Worm (Caenorhabditis elegans) whole organism, mixed stage, embryonic: ENCODE measurements around the gene C05A2.4.

Experiments
- M03D4.4 ChIP-seq: sonication (generic microtip); optimal IDR thresholded peaks from 2 replicates; lab custom pipeline; 2017; ENCODE audit warnings: mild to moderate bottlenecking, missing genetic modification characterization, missing compliant biosample characterization
- bed-3 ChIP-seq: fragments of 200-800 bp; sonication (Bioruptor generic); optimal IDR thresholded peaks from 3 replicates; lab custom pipeline; 2018; ENCODE audit warnings: mild to moderate bottlenecking, missing genetic modification characterization, moderate library complexity, missing compliant biosample characterization
- blmp-1 ChIP-seq: fragments of 150-350 bp; optimal IDR thresholded peaks from 2 replicates; lab custom pipeline; 2014; ENCODE audit warnings: missing biosample characterization, missing genetic modification characterization
- ceh-43 ChIP-seq: fragments of 200-800 bp; sonication (Bioruptor generic); optimal IDR thresholded peaks from 2 replicates; lab custom pipeline; 2018; ENCODE audit warnings: mild to moderate bottlenecking, missing genetic modification characterization, moderate library complexity, missing compliant biosample characterization
- ceh-83 ChIP-seq: fragments of 200-800 bp; sonication (Bioruptor generic); optimal IDR thresholded peaks from 2 replicates; lab custom pipeline; 2018; ENCODE audit warnings: mild to moderate bottlenecking, missing genetic modification characterization, missing compliant biosample characterization
- ces-1 ChIP-seq: fragments of 150-350 bp; optimal IDR thresholded peaks from 2 replicates; lab custom pipeline; 2014; ENCODE audit warnings: missing biosample characterization, missing genetic modification reagents, missing genetic modification characterization
- cnd-1 ChIP-seq: fragments of 200-800 bp; sonication (Bioruptor generic); optimal IDR thresholded peaks from 2 replicates; lab custom pipeline; 2018; ENCODE audit warnings: mild to moderate bottlenecking, missing genetic modification characterization, missing compliant biosample characterization
- drap-1 ChIP-seq: fragments of 200-800 bp; sonication (Bioruptor generic); optimal IDR thresholded peaks from 3 replicates; lab custom pipeline; 2018; ENCODE audit warnings: mild to moderate bottlenecking, missing genetic modification characterization, missing compliant biosample characterization
- elt-1 ChIP-seq: sonication (generic microtip); optimal IDR thresholded peaks from 2 replicates; lab custom pipeline; 2017; ENCODE audit warnings: missing genetic modification characterization, mild to moderate bottlenecking, missing compliant biosample characterization, antibody characterized with exemption, moderate library complexity, borderline replicate concordance; ENCODE audit not compliant: insufficient read depth
- elt-3 ChIP-seq: fragments of 150-350 bp; optimal IDR thresholded peaks from 2 replicates; lab custom pipeline; 2014; ENCODE audit warnings: missing biosample characterization, missing genetic modification characterization
- flh-1 ChIP-seq: fragments of 200-800 bp; sonication (Bioruptor generic); optimal IDR thresholded peaks from 2 replicates; lab custom pipeline; 2018; ENCODE audit warnings: mild to moderate bottlenecking, missing genetic modification characterization, moderate library complexity, missing compliant biosample characterization
- ham-2 ChIP-seq: fragments of 200-800 bp; sonication (Bioruptor generic); optimal IDR thresholded peaks from 2 replicates; lab custom pipeline; 2018; ENCODE audit warnings: mild to moderate bottlenecking, missing genetic modification characterization, missing compliant biosample characterization
- hlh-1 ChIP-seq: fragments of 150-350 bp; optimal IDR thresholded peaks from 2 replicates; lab custom pipeline; 2014; ENCODE audit warnings: missing biosample characterization, missing genetic modification reagents, missing genetic modification characterization
- lin-13 ChIP-seq: fragments of 150-350 bp; optimal IDR thresholded peaks from 2 replicates; lab custom pipeline; 2014; ENCODE audit warnings: missing biosample characterization, missing genetic modification characterization
- lin-32 ChIP-seq: fragments of 200-800 bp; sonication (Bioruptor generic); optimal IDR thresholded peaks from 2 replicates; lab custom pipeline; 2018; ENCODE audit warnings: mild to moderate bottlenecking, missing genetic modification characterization, missing compliant biosample characterization
- lsy-2 ChIP-seq: fragments of 150-350 bp; optimal IDR thresholded peaks from 2 replicates; lab custom pipeline; 2014; ENCODE audit warnings: missing biosample characterization, missing genetic modification characterization
- mab-5 ChIP-seq: fragments of 150-350 bp; optimal IDR thresholded peaks from 2 replicates; lab custom pipeline; 2014; ENCODE audit warnings: missing biosample characterization, missing genetic modification characterization
- mep-1 ChIP-seq: fragments of 150-350 bp; optimal IDR thresholded peaks from 2 replicates; lab custom pipeline; 2017; ENCODE audit warnings: missing biosample characterization, missing genetic modification reagents, missing genetic modification characterization, inconsistent platforms
- mls-2 ChIP-seq: sonication (generic microtip); optimal IDR thresholded peaks from 2 replicates; lab custom pipeline; 2016; ENCODE audit warnings: mild to moderate bottlenecking, missing genetic modification characterization, moderate library complexity, missing compliant biosample characterization
- nhr-12 ChIP-seq: fragments of 150-350 bp; optimal IDR thresholded peaks from 2 replicates; lab custom pipeline; 2014; ENCODE audit warnings: missing biosample characterization, missing genetic modification characterization
- nhr-2 ChIP-seq: fragments of 150-350 bp; optimal IDR thresholded peaks from 2 replicates; lab custom pipeline; 2014; ENCODE audit warnings: missing biosample characterization, missing genetic modification characterization
- nhr-237 ChIP-seq: fragments of 150-350 bp; optimal IDR thresholded peaks from 2 replicates; lab custom pipeline; 2014; ENCODE audit warnings: missing biosample characterization, missing genetic modification characterization
- nhr-28 ChIP-seq: fragments of 150-350 bp; optimal IDR thresholded peaks from 2 replicates; lab custom pipeline; 2014; ENCODE audit warnings: missing biosample characterization, missing genetic modification characterization
- pha-4 ChIP-seq: fragments of 150-350 bp; optimal IDR thresholded peaks from 2 replicates; lab custom pipeline; 2018; ENCODE audit warnings: missing biosample characterization, missing genetic modification reagents, missing genetic modification characterization
- sptf-1 ChIP-seq: sonication (generic microtip); optimal IDR thresholded peaks from 2 replicates; lab custom pipeline; 2017; ENCODE audit warnings: mild to moderate bottlenecking, missing genetic modification characterization, moderate library complexity, missing compliant biosample characterization
- unc-120 ChIP-seq: sonication (generic microtip); optimal IDR thresholded peaks from 2 replicates; lab custom pipeline; 2017; ENCODE audit warnings: missing genetic modification characterization, missing compliant biosample characterization; ENCODE audit not compliant: poor library complexity, severe bottlenecking
- unc-39 ChIP-seq: fragments of 150-350 bp; optimal IDR thresholded peaks from 2 replicates; lab custom pipeline; 2014; ENCODE audit warnings: missing biosample characterization, missing genetic modification characterization
- unc-62 ChIP-seq: fragments of 150-350 bp; optimal IDR thresholded peaks from 2 replicates; lab custom pipeline; 2014; ENCODE audit warnings: missing biosample characterization, missing genetic modification reagents, missing genetic modification characterization
- zip-8 ChIP-seq: fragments of 150-350 bp; optimal IDR thresholded peaks from 2 replicates; lab custom pipeline; 2014; ENCODE audit warnings: missing biosample characterization, missing genetic modification characterization
- ztf-11 ChIP-seq: fragments of 150-350 bp; optimal IDR thresholded peaks from 2 replicates; lab custom pipeline; 2014; ENCODE audit warnings: missing biosample characterization, missing genetic modification characterization

C05A2.4 gene

DNA sequence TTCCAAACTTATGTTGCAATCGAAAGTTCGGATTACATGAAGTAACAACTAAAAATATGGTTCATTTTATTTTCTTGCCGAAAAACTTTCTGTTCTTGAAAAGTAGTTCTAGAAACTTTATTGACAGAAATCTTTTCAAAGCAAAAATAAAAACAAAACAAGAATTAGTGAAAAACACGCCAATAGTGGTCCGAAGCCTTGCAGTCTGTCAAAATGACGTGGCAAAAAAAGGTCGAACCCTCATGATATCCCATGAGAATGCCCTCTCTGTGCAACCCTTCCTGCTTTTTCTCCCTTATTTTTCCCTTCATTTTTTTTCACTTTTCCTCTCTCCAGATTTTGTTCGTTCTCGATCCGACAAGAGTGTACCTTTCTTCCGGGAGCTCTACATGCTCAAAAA lies 3.8 kb downstream of the C05A2.4 start:
- TF ChIP-seq bed-3 (GFP tag; lab: Kevin White, UChicago) (no peak), pha-4 (tag; lab: Kevin White, UChicago) (no peak), unc-120 (tag; lab: Kevin White, UChicago) (no peak), ces-1 (GFP tag; lab: Kevin White, UChicago) (no peak), nhr-237 (tag; lab: Kevin White, UChicago) (no peak), flh-1 (GFP tag; lab: Kevin White, UChicago) (no peak), zip-8 (tag; lab: Kevin White, UChicago) (no peak), ceh-83 (no peak), unc-62 (GFP tag; lab: Kevin White, UChicago) (no peak), mep-1 (tag; lab: Kevin White, UChicago) (no peak), ceh-43 (GFP tag; lab: Kevin White, UChicago) (no peak), elt-3 (tag; lab: Kevin White, UChicago) (no peak), nhr-2 (tag; lab: Kevin White, UChicago) (no peak), lin-32 (GFP tag; lab: Kevin White, UChicago) (no peak), blmp-1 (tag; lab: Kevin White, UChicago) (no peak), ztf-11 (tag; lab: Kevin White, UChicago) (no peak), M03D4.4 (tag; lab: Kevin White, UChicago) (no peak), mls-2 (tag; lab: Kevin White, UChicago) (no peak), nhr-28 (tag; lab: Kevin White, UChicago) (no peak), cnd-1 (no peak)

DNA sequence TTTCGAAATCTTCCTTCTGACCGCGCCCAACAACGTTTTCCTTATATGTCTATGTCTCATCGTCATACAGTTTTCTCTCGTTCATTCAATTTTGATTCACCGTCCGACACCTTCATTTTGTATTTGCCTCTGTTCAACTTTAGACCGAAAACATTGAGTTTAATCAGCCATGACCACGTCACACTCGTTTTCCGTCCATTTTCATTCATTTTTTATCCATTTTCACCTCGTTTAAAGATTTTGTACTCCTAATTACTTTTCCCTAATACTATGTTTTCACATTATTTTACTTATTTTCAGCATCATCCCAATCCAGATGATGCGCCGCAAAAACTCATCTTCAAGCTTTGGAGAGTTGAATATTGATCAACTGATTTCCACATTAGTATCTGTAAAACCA lies 7.0 kb downstream of the C05A2.4 start, which contains the start of gene pph-1:
pph-1 (plus strand) TSS at position 301 of the 400 bp plus-strand sequence.
- TF ChIP-seq hlh-1 (no peak), nhr-28 (tag; lab: Kevin White, UChicago) (no peak)

DNA sequence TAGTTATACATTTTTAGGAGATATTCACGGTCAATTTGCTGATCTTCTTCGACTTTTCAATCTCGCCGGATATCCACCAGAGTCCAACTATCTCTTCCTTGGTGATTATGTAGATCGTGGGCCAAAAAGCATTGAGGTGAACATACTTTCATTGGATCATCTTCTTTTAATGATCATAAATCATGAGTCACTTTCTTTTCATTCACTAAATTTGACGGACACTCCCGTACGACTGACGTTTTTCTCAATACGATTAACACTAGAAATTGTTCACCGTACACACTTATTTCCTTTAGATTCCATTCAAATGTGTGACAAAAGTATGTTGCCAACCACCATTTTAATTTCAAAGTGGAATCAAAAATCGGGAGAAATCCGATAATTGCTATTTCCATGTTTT lies 7.6 kb downstream of the C05A2.4 start:
- TF ChIP-seq blmp-1 (tag; lab: Kevin White, UChicago) = no peak
- no peak for TF ChIP-seq unc-39
- TF ChIP-seq elt-3 (tag; lab: Kevin White, UChicago) = no peak
- no peak for TF ChIP-seq ceh-43 (GFP tag; lab: Kevin White, UChicago)
- TF ChIP-seq lsy-2 = no peak
- no peak for TF ChIP-seq ztf-11 (tag; lab: Kevin White, UChicago)
- TF ChIP-seq hlh-1 = no peak
- no peak for TF ChIP-seq mep-1 (tag; lab: Kevin White, UChicago)
- no peak for TF ChIP-seq M03D4.4 (tag; lab: Kevin White, UChicago)
- no peak for TF ChIP-seq pha-4 (tag; lab: Kevin White, UChicago)
- no peak for TF ChIP-seq lin-32 (GFP tag; lab: Kevin White, UChicago)
- no peak for TF ChIP-seq unc-120 (tag; lab: Kevin White, UChicago)
- TF ChIP-seq cnd-1 = no peak
- no peak for TF ChIP-seq mls-2 (tag; lab: Kevin White, UChicago)
- no peak for TF ChIP-seq mab-5
- TF ChIP-seq unc-62 (GFP tag; lab: Kevin White, UChicago) = no peak
- TF ChIP-seq sptf-1 (tag; lab: Kevin White, UChicago) = no peak

DNA sequence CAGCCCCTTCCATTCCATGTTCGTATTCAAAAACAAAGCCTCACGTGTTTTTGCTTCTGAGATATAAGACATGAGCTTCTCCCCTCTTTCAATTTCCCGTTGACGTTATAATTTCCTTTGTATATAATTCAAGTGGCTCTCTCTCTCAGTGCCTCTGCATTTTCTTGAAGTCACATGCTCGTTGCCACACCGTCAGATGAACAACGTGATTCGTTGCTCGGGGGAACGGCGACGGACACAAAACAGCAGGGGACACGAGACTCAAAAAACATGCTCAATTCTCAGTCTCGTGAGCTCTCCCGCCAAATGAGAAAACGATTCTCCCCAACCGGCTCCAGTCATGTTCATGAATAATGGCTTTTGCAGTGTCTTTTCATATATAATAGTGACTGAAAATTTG lies 13.1 kb downstream of the C05A2.4 start:
- TF ChIP-seq pha-4 (tag; lab: Kevin White, UChicago) (no peak), sptf-1 (tag; lab: Kevin White, UChicago) (no peak), lin-13 (tag; lab: Kevin White, UChicago) (no peak), lsy-2 (no peak), ham-2 (GFP tag; lab: Kevin White, UChicago) (no peak), hlh-1 (no peak), elt-1 (no peak), elt-3 (tag; lab: Kevin White, UChicago) (no peak), zip-8 (tag; lab: Kevin White, UChicago) (no peak), mab-5 (no peak), unc-39 (no peak), drap-1 (GFP tag; lab: Kevin White, UChicago) (no peak), flh-1 (GFP tag; lab: Kevin White, UChicago) (no peak), ceh-83 (no peak), nhr-12 (tag; lab: Kevin White, UChicago) (no peak), ceh-43 (GFP tag; lab: Kevin White, UChicago) (no peak), mls-2 (tag; lab: Kevin White, UChicago) (no peak), cnd-1 (no peak), bed-3 (GFP tag; lab: Kevin White, UChicago) (no peak), ztf-11 (tag; lab: Kevin White, UChicago) (no peak)

DNA sequence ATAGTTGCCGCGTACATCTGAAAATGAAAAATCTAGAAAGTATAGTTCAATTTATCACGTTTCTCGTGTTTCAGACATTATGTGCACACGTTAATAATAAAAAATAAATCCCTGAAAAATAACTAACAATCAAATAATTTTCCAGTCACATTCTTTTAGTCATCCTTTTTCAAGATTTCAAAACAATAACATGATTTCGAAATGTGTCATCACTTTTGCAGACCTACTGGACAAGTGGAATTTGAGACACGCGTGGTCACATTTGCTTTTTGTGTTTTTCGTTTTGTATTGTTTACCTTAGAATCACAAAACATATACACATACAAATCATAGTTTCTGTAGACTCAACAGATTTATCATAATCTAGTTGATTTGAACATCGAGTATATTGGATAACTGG lies 14.1 kb downstream of the C05A2.4 start:
- TF ChIP-seq mab-5 (no peak), unc-120 (tag; lab: Kevin White, UChicago) (no peak), nhr-237 (tag; lab: Kevin White, UChicago) (no peak), M03D4.4 (tag; lab: Kevin White, UChicago) (no peak), elt-3 (tag; lab: Kevin White, UChicago) (no peak), nhr-2 (tag; lab: Kevin White, UChicago) (no peak), ceh-43 (GFP tag; lab: Kevin White, UChicago) (no peak), unc-62 (GFP tag; lab: Kevin White, UChicago) (no peak), blmp-1 (tag; lab: Kevin White, UChicago) (no peak)
